Worm (Caenorhabditis elegans) whole organism, late embryonic: ENCODE data around the gene srj-45.

Experiments used
- C38D4.7 ChIP-seq: fragments of 200-800 bp; sonication (Bioruptor generic); optimal IDR thresholded peaks from 2 replicates; lab custom pipeline; 2018; ENCODE audit warnings: mild to moderate bottlenecking, missing genetic modification characterization, moderate library complexity, missing compliant biosample characterization
- K02D7.2 ChIP-seq: sonication (generic microtip); optimal IDR thresholded peaks from 2 replicates; lab custom pipeline; 2017; ENCODE audit warnings: mild to moderate bottlenecking, missing genetic modification characterization, missing compliant biosample characterization
- K09A11.1 ChIP-seq: sonication (generic microtip); optimal IDR thresholded peaks from 2 replicates; lab custom pipeline; 2017; ENCODE audit warnings: antibody characterized with exemption, mild to moderate bottlenecking, missing genetic modification characterization, missing compliant biosample characterization; ENCODE audit not compliant: insufficient read depth
- T23F11.4 ChIP-seq: fragments of 200-800 bp; sonication (Bioruptor generic); optimal IDR thresholded peaks from 2 replicates; lab custom pipeline; 2018; ENCODE audit warnings: mild to moderate bottlenecking, missing genetic modification characterization, missing compliant biosample characterization
- ahr-1 ChIP-seq: sonication (generic microtip); optimal IDR thresholded peaks from 2 replicates; lab custom pipeline; 2016; ENCODE audit warnings: missing genetic modification characterization, missing compliant biosample characterization
- ceh-18 ChIP-seq: sonication (generic microtip); optimal IDR thresholded peaks from 2 replicates; lab custom pipeline; 2016; ENCODE audit warnings: missing genetic modification characterization, missing compliant biosample characterization
- ceh-19 ChIP-seq: fragments of 200-800 bp; sonication (Bioruptor generic); optimal IDR thresholded peaks from 2 replicates; lab custom pipeline; 2018; ENCODE audit warnings: mild to moderate bottlenecking, missing genetic modification characterization, missing compliant biosample characterization
- ceh-2 ChIP-seq: sonication (generic microtip); optimal IDR thresholded peaks from 2 replicates; lab custom pipeline; 2016; ENCODE audit warnings: missing genotype, missing genetic modification characterization, missing compliant biosample characterization
- ceh-22 ChIP-seq: sonication (generic microtip); optimal IDR thresholded peaks from 2 replicates; lab custom pipeline; 2017; ENCODE audit warnings: missing biosample characterization, missing genetic modification characterization
- ceh-30 ChIP-seq: fragments of 150-350 bp; optimal IDR thresholded peaks from 2 replicates; lab custom pipeline; 2014; ENCODE audit warnings: missing biosample characterization, missing genetic modification characterization
- ceh-31 ChIP-seq: sonication (generic microtip); optimal IDR thresholded peaks from 2 replicates; lab custom pipeline; 2016; ENCODE audit warnings: missing genetic modification characterization, missing compliant biosample characterization
- ceh-34 ChIP-seq: sonication (generic microtip); optimal IDR thresholded peaks from 2 replicates; lab custom pipeline; 2016; ENCODE audit warnings: mild to moderate bottlenecking, missing genetic modification characterization, missing compliant biosample characterization
- ceh-45 ChIP-seq: fragments of 200-800 bp; sonication (Bioruptor generic); IDR thresholded peaks from 2 replicates; pipeline ENCODE4 v1.3.6; 2022; ENCODE audit warnings: missing genetic modification reagents, missing genetic modification characterization, missing compliant biosample characterization
- ceh-48 ChIP-seq: sonication (generic microtip); optimal IDR thresholded peaks from 2 replicates; lab custom pipeline; 2016; ENCODE audit warnings: missing genetic modification characterization, inconsistent platforms, missing compliant biosample characterization
- ceh-6 ChIP-seq: fragments of 200-800 bp; sonication (Bioruptor generic); optimal IDR thresholded peaks from 2 replicates; lab custom pipeline; 2018; ENCODE audit warnings: mild to moderate bottlenecking, missing genetic modification characterization, missing compliant biosample characterization
- hlh-13 ChIP-seq: fragments of 200-800 bp; sonication (Bioruptor generic); optimal IDR thresholded peaks from 2 replicates; lab custom pipeline; 2018; ENCODE audit warnings: mild to moderate bottlenecking, missing genetic modification characterization, missing compliant biosample characterization
- hlh-30 ChIP-seq: sonication (generic microtip); optimal IDR thresholded peaks from 2 replicates; lab custom pipeline; 2017; ENCODE audit warnings: antibody characterized with exemption, missing genetic modification characterization, missing compliant biosample characterization; ENCODE audit not compliant: insufficient read depth
- hlh-8 ChIP-seq: sonication (generic microtip); optimal IDR thresholded peaks from 2 replicates; lab custom pipeline; 2016; ENCODE audit warnings: missing genotype, missing genetic modification characterization, missing compliant biosample characterization
- madf-2 ChIP-seq: sonication (generic microtip); optimal IDR thresholded peaks from 2 replicates; lab custom pipeline; 2017; ENCODE audit warnings: missing genetic modification characterization, missing compliant biosample characterization
- mec-3 ChIP-seq: sonication (generic microtip); optimal IDR thresholded peaks from 2 replicates; lab custom pipeline; 2016; ENCODE audit warnings: borderline replicate concordance, missing genetic modification characterization, missing compliant biosample characterization
- nfya-1 ChIP-seq: sonication (generic microtip); optimal IDR thresholded peaks from 2 replicates; lab custom pipeline; 2017; ENCODE audit warnings: missing genetic modification characterization, mild to moderate bottlenecking, missing compliant biosample characterization, antibody characterized with exemption, moderate library complexity
- nhr-11 ChIP-seq: fragments of 150-350 bp; optimal IDR thresholded peaks from 2 replicates; lab custom pipeline; 2014; ENCODE audit warnings: missing biosample characterization, missing genetic modification characterization
- odd-2 ChIP-seq: sonication (generic microtip); optimal IDR thresholded peaks from 2 replicates; lab custom pipeline; 2017; ENCODE audit warnings: antibody characterized with exemption, mild to moderate bottlenecking, missing genetic modification characterization, missing compliant biosample characterization
- pag-3 ChIP-seq: sonication (generic microtip); optimal IDR thresholded peaks from 2 replicates; lab custom pipeline; 2016; ENCODE audit warnings: missing compliant biosample characterization, missing genetic modification characterization, borderline replicate concordance
- pax-1 ChIP-seq: fragments of 150-350 bp; optimal IDR thresholded peaks from 2 replicates; lab custom pipeline; 2014; ENCODE audit warnings: missing biosample characterization, missing genetic modification characterization
- pha-2 ChIP-seq: sonication (generic microtip); optimal IDR thresholded peaks from 2 replicates; lab custom pipeline; 2017; ENCODE audit warnings: mild to moderate bottlenecking, missing genetic modification characterization, missing compliant biosample characterization
- pha-4 ChIP-seq: fragments of 150-350 bp; optimal IDR thresholded peaks from 2 replicates; lab custom pipeline; 2018; ENCODE audit warnings: missing biosample characterization, missing genetic modification reagents, missing genetic modification characterization
- pros-1 ChIP-seq: fragments of 150-350 bp; optimal IDR thresholded peaks from 2 replicates; lab custom pipeline; 2014; ENCODE audit warnings: missing biosample characterization, missing genetic modification reagents, missing genetic modification characterization
- rnt-1 ChIP-seq: sonication (generic microtip); optimal IDR thresholded peaks from 2 replicates; lab custom pipeline; 2016; ENCODE audit warnings: missing genetic modification characterization, missing compliant biosample characterization
- sox-2 ChIP-seq: fragments of 200-800 bp; sonication (Bioruptor generic); IDR thresholded peaks from 2 replicates; pipeline ENCODE4 v1.3.6; 2022; ENCODE audit warnings: missing genetic modification reagents, missing genetic modification characterization, missing compliant biosample characterization
- sox-4 ChIP-seq: sonication (generic microtip); optimal IDR thresholded peaks from 2 replicates; lab custom pipeline; 2017; ENCODE audit warnings: mild to moderate bottlenecking, missing genetic modification characterization, inconsistent platforms, missing compliant biosample characterization
- tbx-7 ChIP-seq: sonication (generic microtip); optimal IDR thresholded peaks from 2 replicates; lab custom pipeline; 2016; ENCODE audit warnings: missing genotype, missing genetic modification characterization, missing compliant biosample characterization
- unc-3 ChIP-seq, 2 experiments: fragments of 200-800 bp in 1 of 2; sonication (Bioruptor generic) in 1 of 2; sonication (generic microtip) in 1 of 2; conservative IDR thresholded peaks in 1 of 2; optimal IDR thresholded peaks in 1 of 2; 2 replicates each; pipeline versions ENCODE4 v1.3.6 to Lab custom; 2016 to 2022; ENCODE audit warnings: missing compliant biosample characterization in 2 of 2, missing genetic modification characterization in 2 of 2, missing genetic modification reagents in 1 of 2
- unc-86 ChIP-seq: sonication (generic microtip); optimal IDR thresholded peaks from 2 replicates; lab custom pipeline; 2016; ENCODE audit warnings: missing genetic modification characterization, missing compliant biosample characterization
- ztf-16 ChIP-seq: sonication (generic microtip); optimal IDR thresholded peaks from 2 replicates; lab custom pipeline; 2017; ENCODE audit warnings: missing genetic modification characterization, missing compliant biosample characterization

The srj-45 gene

DNA sequence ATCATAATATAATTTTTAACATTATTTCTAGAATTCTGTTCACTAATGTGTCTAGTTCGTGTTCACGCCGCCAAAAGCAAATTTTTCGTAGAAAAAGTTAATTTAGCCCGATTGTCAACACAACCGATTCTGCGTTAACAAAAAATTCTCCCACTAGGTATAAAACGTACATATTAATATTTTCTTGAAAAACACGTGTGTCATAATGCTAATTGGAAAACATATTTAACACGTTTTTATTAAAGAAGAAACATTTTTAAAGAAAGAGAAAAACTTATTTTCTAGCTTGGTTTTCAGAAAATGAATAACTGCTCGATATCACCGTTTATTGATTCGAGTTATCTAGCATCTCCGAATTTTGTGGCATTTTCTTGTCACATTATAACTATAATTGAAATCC is 33.7 kb upstream of the srj-45 start, which contains the start of gene srh-243:
srh-243 (plus strand) TSS at position 301 of the 400 bp plus-strand sequence.
- TF ChIP-seq nfya-1 (tag; lab: Kevin White, UChicago), result no peak
- no peak for TF ChIP-seq nhr-11
- TF ChIP-seq ceh-30, result no peak
- no peak for TF ChIP-seq sox-4 (tag; lab: Kevin White, UChicago)
- no peak for TF ChIP-seq odd-2 (tag; lab: Kevin White, UChicago)
- no peak for TF ChIP-seq ceh-34
- TF ChIP-seq ahr-1, result no peak
- no peak for TF ChIP-seq ceh-6
- TF ChIP-seq ceh-18 (tag; lab: Kevin White, UChicago), result no peak
- TF ChIP-seq ceh-48 (tag; lab: Kevin White, UChicago), result no peak
- TF ChIP-seq mec-3 (tag; lab: Kevin White, UChicago), result no peak
- no peak for TF ChIP-seq hlh-8
- no peak for TF ChIP-seq rnt-1 (tag; lab: Kevin White, UChicago)
- no peak for TF ChIP-seq tbx-7 (tag; lab: Kevin White, UChicago)
- no peak for TF ChIP-seq unc-3 (GFP tag; conservative IDR thresholded peaks at IDR 0.05; lab: Robert Waterston, UW)
- TF ChIP-seq unc-3 (tag; optimal IDR thresholded peaks at IDR 0.05; lab: Kevin White, UChicago), result no peak

DNA sequence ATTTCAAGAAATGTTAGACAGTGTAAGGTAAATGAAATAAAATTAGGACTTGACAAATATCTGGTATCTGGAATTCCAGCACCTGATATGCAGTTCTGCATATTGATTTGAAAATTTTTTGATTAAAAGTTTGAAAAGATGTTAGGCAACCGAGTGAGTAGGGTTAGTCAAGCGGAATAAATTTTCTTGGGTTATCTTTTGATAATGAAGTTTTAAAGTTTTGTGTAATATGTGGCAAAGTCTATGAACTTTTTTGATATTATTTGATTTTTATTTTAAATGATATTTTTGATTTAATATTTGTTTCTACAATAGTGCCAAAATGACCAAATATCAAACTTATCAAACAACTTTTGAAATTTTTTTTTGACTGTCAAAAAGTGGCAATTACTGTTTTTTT is 33.1 kb upstream of the srj-45 start, which contains the start of gene srh-241:
srh-241 (minus strand) TSS at position 101 of the 400 bp plus-strand sequence.
- TF ChIP-seq unc-86 (tag; lab: Kevin White, UChicago), result no peak
- no peak for TF ChIP-seq C38D4.7 (GFP tag; lab: Kevin White, UChicago)
- TF ChIP-seq ceh-18 (tag; lab: Kevin White, UChicago), result no peak
- no peak for TF ChIP-seq sox-4 (tag; lab: Kevin White, UChicago)
- no peak for TF ChIP-seq T23F11.4 (GFP tag; lab: Kevin White, UChicago)
- TF ChIP-seq sox-2, result no peak
- no peak for TF ChIP-seq ceh-19 (GFP tag; lab: Kevin White, UChicago)
- TF ChIP-seq pros-1, result no peak
- no peak for TF ChIP-seq odd-2 (tag; lab: Kevin White, UChicago)
- TF ChIP-seq hlh-13, result no peak

- no peak for TF ChIP-seq madf-2 (tag; lab: Kevin White, UChicago)
- TF ChIP-seq pha-2, result no peak
- TF ChIP-seq ceh-31 (tag; lab: Kevin White, UChicago), result no peak
- TF ChIP-seq pros-1, result no peak
Observed at ce11 chrV:2864899-2865298, 28.5 kb upstream of the srj-45 start, which contains the start of gene srh-240. Gene srh-240, plus strand, starts transcription at chrV:2865199.

ce11 chrV:2863033-2863432 is 26.6 kb upstream of the srj-45 start, which contains the start of gene srh-272:
Gene srh-272, plus strand, starts transcription at chrV:2863333.
- no peak for TF ChIP-seq sox-2

ce11 chrV:2861505-2861904 is 25.1 kb upstream of the srj-45 start, which contains the start of gene srh-270:
Gene srh-270, minus strand, starts transcription at chrV:2861605.
- no peak for TF ChIP-seq ceh-2 (tag; lab: Kevin White, UChicago)
- no peak for TF ChIP-seq pag-3 (tag; lab: Kevin White, UChicago)
- no peak for TF ChIP-seq ceh-45
- no peak for TF ChIP-seq ceh-48 (tag; lab: Kevin White, UChicago)

- TF ChIP-seq ceh-22 (tag; lab: Kevin White, UChicago), result no peak
- no peak for TF ChIP-seq hlh-30
- TF ChIP-seq ceh-48 (tag; lab: Kevin White, UChicago), result no peak
- no peak for TF ChIP-seq pha-4
- TF ChIP-seq pax-1 (tag; lab: Kevin White, UChicago), result no peak
- TF ChIP-seq K09A11.1 (tag; lab: Kevin White, UChicago), result no peak
- no peak for TF ChIP-seq ztf-16 (tag; lab: Kevin White, UChicago)
- no peak for TF ChIP-seq mec-3 (tag; lab: Kevin White, UChicago)
- no peak for TF ChIP-seq pag-3 (tag; lab: Kevin White, UChicago)
- TF ChIP-seq K02D7.2 (tag; lab: Kevin White, UChicago), result no peak
- no peak for TF ChIP-seq hlh-8
- TF ChIP-seq hlh-13, result no peak
Observed at ce11 chrV:2859738-2860137, 23.3 kb upstream of the srj-45 start, which contains the start of gene srj-54. Gene srj-54, minus strand, starts transcription at chrV:2859838.
